Fruit fly (Drosophila melanogaster): ENCODE results near the gene snRNP-U1-C.

snRNP-U1-C gene

dm6 chr3R:18995556-18996272 lies 12.3 kb upstream of the snRNP-U1-C start (continued):
- TF ChIP-seq CG1602 (GFP tag; optimal IDR thresholded peaks at IDR 0.05) (peak; percentile 69), Nf-YA (GFP tag; IDR thresholded peaks at IDR 0.05) (peak; percentile 51; the same call in 1 of the 2 replicates), CG31388 (GFP tag; optimal IDR thresholded peaks at IDR 0.05) (peak; percentile 56), CG1233 (GFP tag; optimal IDR thresholded peaks at IDR 0.05) (peak; percentile 61), CoRest (tag; optimal IDR thresholded peaks at IDR 0.05) (peak; percentile 81), hbn (GFP tag; IDR thresholded peaks at IDR 0.05; ENCODE audit: partially characterized antibody) (no peak), pfk (GFP tag; optimal IDR thresholded peaks at IDR 0.05) (no peak), CG17385 (GFP tag; optimal IDR thresholded peaks at IDR 0.05) (peak; percentile 75), CG7271 (tag; optimal IDR thresholded peaks at IDR 0.05) (peak; percentile 12), chn (GFP tag; optimal IDR thresholded peaks at IDR 0.05) (peak; percentile 76), ase (GFP tag; IDR thresholded peaks at IDR 0.05) (peak; percentile 88), mld (GFP tag; IDR thresholded peaks at IDR 0.05; ENCODE audit: partially characterized antibody) (no peak), CG30020 (tag; optimal IDR thresholded peaks at IDR 0.05) (no peak), CG2120 (GFP tag; optimal IDR thresholded peaks at IDR 0.05) (peak; percentile 23), CG12744 (GFP tag; optimal IDR thresholded peaks at IDR 0.05) (no peak), dmrt99B (tag; optimal IDR thresholded peaks at IDR 0.05) (peak; percentile 91), eyg (GFP tag; optimal IDR thresholded peaks at IDR 0.05) (peak; percentile 33), CG6791 (GFP tag; IDR thresholded peaks at IDR 0.05; ENCODE audit: partially characterized antibody) (no peak), CG17328 (GFP tag; IDR thresholded peaks at IDR 0.05) (peak; percentile 87), ham (GFP tag; IDR thresholded peaks at IDR 0.05) (no peak), CG6654 (GFP tag; optimal IDR thresholded peaks at IDR 0.05) (peak; percentile 65), Ada2b (GFP tag; IDR thresholded peaks at IDR 0.05) (peak; percentile 83), CG1603 (tag; optimal IDR thresholded peaks at IDR 0.05) (peak; percentile 87), CG34376 (GFP tag; optimal IDR thresholded peaks at IDR 0.05) (no peak), luna (GFP tag; optimal IDR thresholded peaks at IDR 0.05) (no peak), cg (GFP tag; optimal IDR thresholded peaks at IDR 0.05) (no peak), Hr78 (GFP tag; optimal IDR thresholded peaks at IDR 0.05) (peak in 1 of 2 experiments; percentile 60), sqz (GFP tag; optimal IDR thresholded peaks at IDR 0.05) (peak; percentile 28), CG8388 (GFP tag; optimal IDR thresholded peaks at IDR 0.05) (peak; percentile 85), CG6272 (GFP tag; IDR thresholded peaks at IDR 0.05) (0 out of 2 replicates have a peak, but pooled peaks have one; percentile 40), Dbx (GFP tag; IDR thresholded peaks at IDR 0.05) (0 out of 3 replicates have a peak, but pooled peaks have one; percentile 33), Jarid2 (GFP tag; optimal IDR thresholded peaks at IDR 0.05) (peak; percentile 23), CG17802 (tag; optimal IDR thresholded peaks at IDR 0.05) (peak; percentile 29), Bdp1 (GFP tag; optimal IDR thresholded peaks at IDR 0.05) (peak; percentile 27), tx (GFP tag; optimal IDR thresholded peaks at IDR 0.05) (no peak), CG11560 (tag; IDR thresholded peaks at IDR 0.05) (0 out of 3 replicates have a peak, but pooled peaks have one; percentile 52), fd102C (GFP tag; optimal IDR thresholded peaks at IDR 0.05) (no peak), CG43689 (GFP tag; IDR thresholded peaks at IDR 0.05) (peak; percentile 56), Dll (GFP tag; IDR thresholded peaks at IDR 0.05; ENCODE audit: partially characterized antibody) (no peak), h (optimal IDR thresholded peaks at IDR 0.05) (no peak), Ssrp (tag; optimal IDR thresholded peaks at IDR 0.05) (peak; percentile 82), amos (GFP tag; IDR thresholded peaks at IDR 0.05; ENCODE audit: partially characterized antibody) (no peak), CG1024 (GFP tag; IDR thresholded peaks at IDR 0.05) (peak; percentile 83), tio (GFP tag; optimal IDR thresholded peaks at IDR 0.05) (peak; percentile 49), CG16863 (GFP tag; optimal IDR thresholded peaks at IDR 0.05) (peak; percentile 68), CG9797 (GFP tag; optimal IDR thresholded peaks at IDR 0.05) (no peak), eve (GFP tag; optimal IDR thresholded peaks at IDR 0.05) (peak in 1 of 2 experiments; percentile 91), CG17829 (tag; optimal IDR thresholded peaks at IDR 0.05) (peak; percentile 86), Dip3 (GFP tag; optimal IDR thresholded peaks at IDR 0.05) (no peak)

Measured in whole organism, embryonic.